Fruit fly (Drosophila melanogaster): ENCODE results near the gene Upf1.

- TF ChIP-seq h (GFP tag; optimal IDR thresholded peaks at IDR 0.05) (no peak), woc (GFP tag; optimal IDR thresholded peaks at IDR 0.05) (peak; percentile 21), OdsH (GFP tag; optimal IDR thresholded peaks at IDR 0.05) (no peak), Hnf4 (GFP tag; optimal IDR thresholded peaks at IDR 0.05) (no peak), Hr78 (GFP tag; optimal IDR thresholded peaks at IDR 0.05) (no peak), HLH106 (tag; optimal IDR thresholded peaks at IDR 0.05) (no peak), psq (GFP tag; optimal IDR thresholded peaks at IDR 0.05) (no peak), lola (GFP tag; optimal IDR thresholded peaks at IDR 0.05) (no peak), CG9705 (GFP tag; optimal IDR thresholded peaks at IDR 0.05) (no peak), Dif (GFP tag; optimal IDR thresholded peaks at IDR 0.05; ENCODE audit: partially characterized antibody) (no peak), fru (GFP tag; optimal IDR thresholded peaks at IDR 0.05) (no peak), Vsx2 (GFP tag; optimal IDR thresholded peaks at IDR 0.05; ENCODE audit: partially characterized antibody) (no peak)
Measured at dm6 chrX:11913581-11913980, 8.4 kb upstream of the Upf1 start.

Data from whole organism, wandering third instar larva.